Worm (Caenorhabditis elegans) whole organism, early embryonic: ENCODE data around the gene sto-5.

Experiments
- B0310.2 ChIP-seq: sonication (generic microtip); optimal IDR thresholded peaks from 2 replicates; lab custom pipeline; 2016; ENCODE audit warnings: mild to moderate bottlenecking, missing genetic modification characterization, missing compliant biosample characterization
- F13C5.2 ChIP-seq: sonication (generic microtip); optimal IDR thresholded peaks from 2 replicates; lab custom pipeline; 2017; ENCODE audit warnings: mild to moderate bottlenecking, missing genetic modification characterization, inconsistent platforms, missing compliant biosample characterization
- aly-1 ChIP-seq: sonication (generic microtip); optimal IDR thresholded peaks from 2 replicates; lab custom pipeline; 2016; ENCODE audit warnings: missing genetic modification characterization, missing compliant biosample characterization
- ama-1 ChIP-seq: fragments of 150-350 bp; optimal IDR thresholded peaks from 2 replicates; lab custom pipeline; 2014
- ceh-13 ChIP-seq: fragments of 200-800 bp; sonication (Bioruptor generic); optimal IDR thresholded peaks from 2 replicates; lab custom pipeline; 2018; ENCODE audit warnings: mild to moderate bottlenecking, missing genetic modification characterization, missing compliant biosample characterization
- ceh-36 ChIP-seq: sonication (generic microtip); optimal IDR thresholded peaks from 2 replicates; lab custom pipeline; 2016; ENCODE audit warnings: missing genetic modification characterization, inconsistent platforms, missing compliant biosample characterization
- ets-7 ChIP-seq: sonication (generic microtip); optimal IDR thresholded peaks from 2 replicates; lab custom pipeline; 2016; ENCODE audit warnings: missing genotype, missing genetic modification characterization, missing compliant biosample characterization
- flt-1 ChIP-seq: fragments of 200-800 bp; sonication (Bioruptor generic); IDR thresholded peaks from 2 replicates; pipeline ENCODE4 v1.3.6; 2022; ENCODE audit warnings: missing genetic modification characterization, missing compliant biosample characterization
- hmbx-1 ChIP-seq: sonication (generic microtip); optimal IDR thresholded peaks from 2 replicates; lab custom pipeline; 2016; ENCODE audit warnings: mild to moderate bottlenecking, missing genetic modification characterization, missing compliant biosample characterization
- hmg-4 ChIP-seq: fragments of 200-800 bp; sonication (Bioruptor generic); optimal IDR thresholded peaks from 2 replicates; lab custom pipeline; 2018; ENCODE audit warnings: mild to moderate bottlenecking, missing genetic modification characterization, missing compliant biosample characterization
- hnd-1 ChIP-seq: sonication (generic microtip); optimal IDR thresholded peaks from 2 replicates; lab custom pipeline; 2016; ENCODE audit warnings: missing genetic modification characterization, missing compliant biosample characterization
- pes-1 ChIP-seq: fragments of 200-800 bp; sonication (Bioruptor generic); IDR thresholded peaks from 2 replicates; pipeline ENCODE4 v1.3.6; 2022; ENCODE audit warnings: missing genetic modification reagents, missing genetic modification characterization, missing compliant biosample characterization
- scrt-1 ChIP-seq: fragments of 200-800 bp; sonication (Bioruptor generic); IDR thresholded peaks from 2 replicates; pipeline ENCODE4 v1.3.6; 2022; ENCODE audit warnings: missing genetic modification characterization, missing compliant biosample characterization
- sea-1 ChIP-seq: fragments of 200-800 bp; sonication (Bioruptor generic); conservative IDR thresholded peaks from 2 replicates; pipeline ENCODE4 v1.3.6; 2022; ENCODE audit warnings: missing genetic modification characterization, missing compliant biosample characterization
- tbx-11 ChIP-seq: fragments of 200-800 bp; sonication (Bioruptor generic); IDR thresholded peaks from 2 replicates; pipeline ENCODE4 v1.3.6; 2022; ENCODE audit warnings: missing genetic modification characterization, missing compliant biosample characterization
- tbx-37 ChIP-seq: fragments of 200-800 bp; sonication (Bioruptor generic); conservative IDR thresholded peaks from 2 replicates; pipeline ENCODE4 v1.3.6; 2022; ENCODE audit warnings: missing genetic modification reagents, missing genetic modification characterization, missing compliant biosample characterization
- tra-4 ChIP-seq: sonication (generic microtip); optimal IDR thresholded peaks from 2 replicates; lab custom pipeline; 2017; ENCODE audit warnings: missing genetic modification characterization, missing compliant biosample characterization

sto-5 gene

ce11 chrX:16825358-16825757 is at the start of gene sto-5:
Gene sto-5, minus strand, starts transcription at chrX:16825458.
- TF ChIP-seq tbx-37 (GFP tag; lab: Robert Waterston, UW) (no peak), tbx-11 (GFP tag; lab: Robert Waterston, UW) (no peak), ceh-36 (no peak), B0310.2 (no peak), ceh-13 (GFP tag; lab: Kevin White, UChicago) (no peak), hmbx-1 (tag; lab: Kevin White, UChicago) (no peak), aly-1 (tag; lab: Kevin White, UChicago) (no peak), ama-1 (lab: Kevin White, UChicago) (no peak), hmg-4 (GFP tag; lab: Kevin White, UChicago) (no peak), pes-1 (GFP tag; lab: Robert Waterston, UW) (no peak), scrt-1 (GFP tag; lab: Robert Waterston, UW) (no peak), tra-4 (tag; lab: Kevin White, UChicago) (no peak), hnd-1 (tag; lab: Kevin White, UChicago) (no peak), flt-1 (GFP tag; lab: Robert Waterston, UW) (no peak), sea-1 (GFP tag; lab: Robert Waterston, UW) (no peak), ets-7 (tag; lab: Kevin White, UChicago) (no peak), F13C5.2 (tag; lab: Kevin White, UChicago) (no peak)

- TF ChIP-seq ceh-13 (GFP tag; lab: Kevin White, UChicago) (no peak), hmg-4 (GFP tag; lab: Kevin White, UChicago) (peak; percentile 19), F13C5.2 (tag; lab: Kevin White, UChicago) (peak; percentile 47)
Observed at ce11 chrX:16872446-16872962, 47.2 kb upstream of the sto-5 start, which contains the start of gene T20F7.1. Gene T20F7.1, plus strand, starts transcription at chrX:16872912.

ce11 chrX:16871355-16871754 is 46.1 kb upstream of the sto-5 start:
- no peak for TF ChIP-seq hnd-1 (tag; lab: Kevin White, UChicago)
- TF ChIP-seq tra-4 (tag; lab: Kevin White, UChicago) = no peak
- no peak for TF ChIP-seq tbx-11 (GFP tag; lab: Robert Waterston, UW)
- no peak for TF ChIP-seq hmbx-1 (tag; lab: Kevin White, UChicago)
- TF ChIP-seq B0310.2 = no peak
- no peak for TF ChIP-seq scrt-1 (GFP tag; lab: Robert Waterston, UW)
- no peak for TF ChIP-seq tbx-37 (GFP tag; lab: Robert Waterston, UW)
- TF ChIP-seq flt-1 (GFP tag; lab: Robert Waterston, UW) = no peak
- TF ChIP-seq ama-1 (lab: Kevin White, UChicago) = no peak
- TF ChIP-seq ceh-13 (GFP tag; lab: Kevin White, UChicago) = no peak
- TF ChIP-seq F13C5.2 (tag; lab: Kevin White, UChicago) = no peak
- no peak for TF ChIP-seq ets-7 (tag; lab: Kevin White, UChicago)
- no peak for TF ChIP-seq pes-1 (GFP tag; lab: Robert Waterston, UW)
- TF ChIP-seq sea-1 (GFP tag; lab: Robert Waterston, UW) = no peak
- TF ChIP-seq aly-1 (tag; lab: Kevin White, UChicago) = no peak
- no peak for TF ChIP-seq hmg-4 (GFP tag; lab: Kevin White, UChicago)
- TF ChIP-seq ceh-36 = no peak

- TF ChIP-seq hnd-1 (tag; lab: Kevin White, UChicago) = no peak
- TF ChIP-seq tra-4 (tag; lab: Kevin White, UChicago) = no peak
- no peak for TF ChIP-seq tbx-11 (GFP tag; lab: Robert Waterston, UW)
- TF ChIP-seq ets-7 (tag; lab: Kevin White, UChicago) = no peak
- TF ChIP-seq tbx-37 (GFP tag; lab: Robert Waterston, UW) = no peak
- no peak for TF ChIP-seq B0310.2
- no peak for TF ChIP-seq ceh-13 (GFP tag; lab: Kevin White, UChicago)
- no peak for TF ChIP-seq ama-1 (lab: Kevin White, UChicago)
- no peak for TF ChIP-seq hmg-4 (GFP tag; lab: Kevin White, UChicago)
- no peak for TF ChIP-seq hmbx-1 (tag; lab: Kevin White, UChicago)
- TF ChIP-seq flt-1 (GFP tag; lab: Robert Waterston, UW) = no peak
- TF ChIP-seq pes-1 (GFP tag; lab: Robert Waterston, UW) = no peak
- TF ChIP-seq scrt-1 (GFP tag; lab: Robert Waterston, UW) = no peak
- no peak for TF ChIP-seq F13C5.2 (tag; lab: Kevin White, UChicago)
- no peak for TF ChIP-seq sea-1 (GFP tag; lab: Robert Waterston, UW)
- TF ChIP-seq aly-1 (tag; lab: Kevin White, UChicago) = no peak
- TF ChIP-seq ceh-36 = no peak
Observed at ce11 chrX:16868931-16869330, 43.7 kb upstream of the sto-5 start, which contains the start of gene aakg-2. Gene aakg-2, minus strand, starts transcription at chrX:16869031.

ce11 chrX:16865675-16866074 is 40.4 kb upstream of the sto-5 start:
- TF ChIP-seq hmg-4 (GFP tag; lab: Kevin White, UChicago) (no peak), B0310.2 (no peak), hmbx-1 (tag; lab: Kevin White, UChicago) (no peak), pes-1 (GFP tag; lab: Robert Waterston, UW) (no peak), F13C5.2 (tag; lab: Kevin White, UChicago) (no peak), scrt-1 (GFP tag; lab: Robert Waterston, UW) (no peak), tbx-37 (GFP tag; lab: Robert Waterston, UW) (no peak), sea-1 (GFP tag; lab: Robert Waterston, UW) (no peak), hnd-1 (tag; lab: Kevin White, UChicago) (no peak)

ce11 chrX:16865016-16865415 is 39.8 kb upstream of the sto-5 start:
- TF ChIP-seq hmg-4 (GFP tag; lab: Kevin White, UChicago) (no peak), aly-1 (tag; lab: Kevin White, UChicago) (no peak), B0310.2 (no peak), hmbx-1 (tag; lab: Kevin White, UChicago) (no peak), tbx-11 (GFP tag; lab: Robert Waterston, UW) (no peak), hnd-1 (tag; lab: Kevin White, UChicago) (no peak), tra-4 (tag; lab: Kevin White, UChicago) (no peak), scrt-1 (GFP tag; lab: Robert Waterston, UW) (no peak), ets-7 (tag; lab: Kevin White, UChicago) (no peak), ama-1 (lab: Kevin White, UChicago) (no peak), F13C5.2 (tag; lab: Kevin White, UChicago) (no peak), ceh-13 (GFP tag; lab: Kevin White, UChicago) (no peak), pes-1 (GFP tag; lab: Robert Waterston, UW) (no peak), flt-1 (GFP tag; lab: Robert Waterston, UW) (no peak)
